Worm (Caenorhabditis elegans) whole organism, young adult: Measurements from ENCODE around the gene clec-215.

Source experiments
- F10E7.11 ChIP-seq: sonication (generic microtip); optimal IDR thresholded peaks from 2 replicates; lab custom pipeline; 2017; ENCODE audit warnings: mild to moderate bottlenecking, missing genetic modification characterization, moderate library complexity, missing compliant biosample characterization
- F22D6.2 ChIP-seq: sonication (generic microtip); optimal IDR thresholded peaks from 2 replicates; lab custom pipeline; 2016; ENCODE audit warnings: mild to moderate bottlenecking, missing genetic modification characterization, missing compliant biosample characterization
- F23B12.7 ChIP-seq: sonication (generic microtip); optimal IDR thresholded peaks from 2 replicates; lab custom pipeline; 2017; ENCODE audit warnings: missing genetic modification characterization, mild to moderate bottlenecking, missing compliant biosample characterization, antibody characterized with exemption, moderate library complexity; ENCODE audit not compliant: insufficient read depth
- F33H1.4 ChIP-seq: fragments of 200-800 bp; sonication (Bioruptor generic); IDR thresholded peaks from 2 replicates; pipeline ENCODE4 v1.3.6; 2022; ENCODE audit warnings: missing genetic modification reagents, missing genetic modification characterization, missing compliant biosample characterization
- F37B4.10 ChIP-seq: fragments of 200-800 bp; sonication (Bioruptor generic); IDR thresholded peaks from 2 replicates; pipeline ENCODE4 v1.3.6; 2022; ENCODE audit warnings: missing genetic modification characterization, missing compliant biosample characterization
- F52B5.7 ChIP-seq: sonication (generic microtip); optimal IDR thresholded peaks from 2 replicates; lab custom pipeline; 2016; ENCODE audit warnings: mild to moderate bottlenecking, missing genetic modification characterization, missing compliant biosample characterization
- F55B11.4 ChIP-seq: sonication (generic microtip); optimal IDR thresholded peaks from 2 replicates; lab custom pipeline; 2016; ENCODE audit warnings: missing compliant biosample characterization, missing genetic modification characterization, borderline replicate concordance; ENCODE audit not compliant: insufficient read depth
- F57A8.1 ChIP-seq: fragments of 200-800 bp; sonication (Bioruptor generic); optimal IDR thresholded peaks from 2 replicates; lab custom pipeline; 2018; ENCODE audit warnings: mild to moderate bottlenecking, missing genetic modification characterization, moderate library complexity, missing compliant biosample characterization
- Y53G8AR.9 ChIP-seq: fragments of 200-800 bp; sonication (Bioruptor generic); conservative IDR thresholded peaks from 2 replicates; pipeline ENCODE4 v1.3.6; 2022; ENCODE audit warnings: missing genetic modification reagents, missing genetic modification characterization, missing compliant biosample characterization
- Y79H2A.3 ChIP-seq: fragments of 200-800 bp; sonication (Bioruptor generic); conservative IDR thresholded peaks from 2 replicates; pipeline ENCODE4 v1.3.6; 2022; ENCODE audit warnings: missing genetic modification reagents, missing genetic modification characterization, missing compliant biosample characterization
- ZK185.1 ChIP-seq: sonication (generic microtip); optimal IDR thresholded peaks from 2 replicates; lab custom pipeline; 2016; ENCODE audit warnings: mild to moderate bottlenecking, missing genetic modification characterization, missing compliant biosample characterization; ENCODE audit not compliant: poor library complexity, severe bottlenecking
- akir-1 ChIP-seq: fragments of 200-800 bp; sonication (Bioruptor generic); optimal IDR thresholded peaks from 2 replicates; lab custom pipeline; 2018; ENCODE audit warnings: mild to moderate bottlenecking, missing genetic modification characterization, moderate library complexity, missing compliant biosample characterization
- ama-1 ChIP-seq, 3 experiments: fragments of 150-350 bp in 1 of 3; sonication (generic microtip) in 2 of 3; optimal IDR thresholded peaks; 2 replicates each; lab custom pipeline; 2014 to 2018; ENCODE audit warnings: missing biosample characterization in 2 of 3, missing genetic modification characterization in 2 of 3, missing genetic modification reagents in 2 of 3
- aptf-3 ChIP-seq: fragments of 200-800 bp; sonication (Bioruptor generic); IDR thresholded peaks from 2 replicates; pipeline ENCODE4 v1.3.6; 2022; ENCODE audit warnings: missing genetic modification characterization, missing compliant biosample characterization
- atf-7 ChIP-seq: sonication (generic microtip); optimal IDR thresholded peaks from 2 replicates; lab custom pipeline; 2017; ENCODE audit warnings: mild to moderate bottlenecking, missing genetic modification characterization, missing compliant biosample characterization
- attf-5 ChIP-seq: fragments of 200-800 bp; sonication (Bioruptor generic); optimal IDR thresholded peaks from 2 replicates; lab custom pipeline; 2018; ENCODE audit warnings: mild to moderate bottlenecking, missing genetic modification characterization, missing compliant biosample characterization
- bed-1 ChIP-seq: fragments of 200-800 bp; sonication (Bioruptor generic); IDR thresholded peaks from 2 replicates; pipeline ENCODE4 v1.3.6; 2022; ENCODE audit warnings: missing genetic modification reagents, missing genetic modification characterization, missing compliant biosample characterization
- ccch-3 ChIP-seq: fragments of 200-800 bp; sonication (Bioruptor generic); optimal IDR thresholded peaks from 2 replicates; lab custom pipeline; 2018; ENCODE audit warnings: mild to moderate bottlenecking, missing genetic modification characterization, missing compliant biosample characterization
- cebp-1 ChIP-seq, 2 experiments: fragments of 200-800 bp in 1 of 2; sonication (Bioruptor generic) in 1 of 2; sonication (generic microtip) in 1 of 2; IDR thresholded peaks in 1 of 2; optimal IDR thresholded peaks in 1 of 2; 2 replicates each; pipeline versions ENCODE4 v1.3.6 to Lab custom; 2017 to 2022; ENCODE audit warnings: missing compliant biosample characterization in 2 of 2, missing genetic modification characterization in 2 of 2, mild to moderate bottlenecking in 1 of 2, missing genetic modification reagents in 1 of 2, moderate library complexity in 1 of 2
- ceh-58 ChIP-seq: fragments of 200-800 bp; sonication (Bioruptor generic); IDR thresholded peaks from 2 replicates; pipeline ENCODE4 v1.3.6; 2022; ENCODE audit warnings: missing genetic modification characterization, missing compliant biosample characterization
- ceh-79 ChIP-seq: sonication (generic microtip); optimal IDR thresholded peaks from 2 replicates; lab custom pipeline; 2017; ENCODE audit warnings: mild to moderate bottlenecking, missing genetic modification characterization, missing compliant biosample characterization
- dox-1 ChIP-seq: fragments of 200-800 bp; sonication (Bioruptor generic); IDR thresholded peaks from 2 replicates; pipeline ENCODE4 v1.3.6; 2022; ENCODE audit warnings: missing genetic modification reagents, missing genetic modification characterization, missing compliant biosample characterization
- dpl-1 ChIP-seq: fragments of 150-350 bp; optimal IDR thresholded peaks from 2 replicates; lab custom pipeline; 2014; ENCODE audit warnings: missing biosample characterization, missing genetic modification reagents, missing genetic modification characterization
- egl-44 ChIP-seq: fragments of 200-800 bp; sonication (Bioruptor generic); IDR thresholded peaks from 2 replicates; pipeline ENCODE4 v1.3.6; 2022; ENCODE audit warnings: missing genetic modification reagents, missing genetic modification characterization, missing compliant biosample characterization
- ets-4 ChIP-seq: fragments of 200-800 bp; sonication (Bioruptor generic); optimal IDR thresholded peaks from 2 replicates; lab custom pipeline; 2018; ENCODE audit warnings: mild to moderate bottlenecking, missing genetic modification characterization, missing compliant biosample characterization
- fkh-3 ChIP-seq: sonication (generic microtip); optimal IDR thresholded peaks from 2 replicates; lab custom pipeline; 2016; ENCODE audit warnings: mild to moderate bottlenecking, missing genetic modification characterization, missing compliant biosample characterization
- him-1 ChIP-seq: sonication (generic microtip); optimal IDR thresholded peaks from 2 replicates; lab custom pipeline; 2016; ENCODE audit warnings: missing genotype, missing genetic modification reagents, missing genetic modification characterization, missing compliant biosample characterization
- hmg-1.2 ChIP-seq: fragments of 200-800 bp; sonication (Bioruptor generic); IDR thresholded peaks from 2 replicates; pipeline ENCODE4 v1.3.6; 2022; ENCODE audit warnings: missing genetic modification reagents, missing genetic modification characterization, missing compliant biosample characterization
- hrde-1 ChIP-seq: sonication (generic microtip); optimal IDR thresholded peaks from 2 replicates; lab custom pipeline; 2016; ENCODE audit warnings: missing genetic modification characterization, mild to moderate bottlenecking, missing compliant biosample characterization, moderate library complexity, missing genotype, missing genetic modification reagents, borderline replicate concordance
- let-526 ChIP-seq: fragments of 200-800 bp; sonication (Bioruptor generic); IDR thresholded peaks from 2 replicates; pipeline ENCODE4 v1.3.6; 2022; ENCODE audit warnings: missing genetic modification reagents, missing genetic modification characterization, missing compliant biosample characterization
- let-607 ChIP-seq, 2 experiments: fragments of 200-800 bp in 1 of 2; sonication (Bioruptor generic) in 1 of 2; sonication (generic microtip) in 1 of 2; optimal IDR thresholded peaks; 2 replicates each; lab custom pipeline; 2016 to 2018; ENCODE audit warnings: mild to moderate bottlenecking in 2 of 2, missing compliant biosample characterization in 2 of 2, missing genetic modification characterization in 2 of 2, moderate library complexity in 2 of 2, missing genotype in 1 of 2
- lin-26 ChIP-seq: fragments of 200-800 bp; sonication (Bioruptor generic); IDR thresholded peaks from 2 replicates; pipeline ENCODE4 v1.3.6; 2022; ENCODE audit warnings: missing genetic modification reagents, missing genetic modification characterization, missing compliant biosample characterization
- lin-54 ChIP-seq: fragments of 200-800 bp; sonication (Bioruptor generic); optimal IDR thresholded peaks from 2 replicates; lab custom pipeline; 2018; ENCODE audit warnings: mild to moderate bottlenecking, missing genetic modification characterization, missing compliant biosample characterization
- madf-10 ChIP-seq: sonication (generic microtip); optimal IDR thresholded peaks from 2 replicates; lab custom pipeline; 2016; ENCODE audit warnings: mild to moderate bottlenecking, missing genetic modification characterization, missing compliant biosample characterization
- madf-3 ChIP-seq: fragments of 200-800 bp; sonication (Bioruptor generic); IDR thresholded peaks from 2 replicates; pipeline ENCODE4 v1.3.6; 2022; ENCODE audit warnings: missing genetic modification reagents, missing genetic modification characterization, missing compliant biosample characterization
- madf-6 ChIP-seq: fragments of 200-800 bp; sonication (Bioruptor generic); IDR thresholded peaks from 2 replicates; pipeline ENCODE4 v1.3.6; 2022; ENCODE audit warnings: missing genetic modification reagents, missing genetic modification characterization, missing compliant biosample characterization
- nhr-120 ChIP-seq: fragments of 200-800 bp; sonication (Bioruptor generic); IDR thresholded peaks from 2 replicates; pipeline ENCODE4 v1.3.6; 2022; ENCODE audit warnings: missing genetic modification characterization, missing compliant biosample characterization
- nhr-90 ChIP-seq: sonication (generic microtip); optimal IDR thresholded peaks from 2 replicates; lab custom pipeline; 2016; ENCODE audit warnings: missing genotype, mild to moderate bottlenecking, missing genetic modification characterization, missing compliant biosample characterization
- repo-1 ChIP-seq: sonication (generic microtip); optimal IDR thresholded peaks from 2 replicates; lab custom pipeline; 2017; ENCODE audit warnings: mild to moderate bottlenecking, missing genetic modification characterization, missing compliant biosample characterization
- sdz-38 ChIP-seq: sonication (generic microtip); optimal IDR thresholded peaks from 2 replicates; lab custom pipeline; 2016; ENCODE audit warnings: missing genotype, missing genetic modification characterization, missing compliant biosample characterization
- sea-2 ChIP-seq: fragments of 200-800 bp; sonication (Bioruptor generic); IDR thresholded peaks from 2 replicates; pipeline ENCODE4 v1.3.6; 2022; ENCODE audit warnings: missing genetic modification characterization, missing compliant biosample characterization
- snpc-1.3 ChIP-seq: sonication (generic microtip); optimal IDR thresholded peaks from 2 replicates; lab custom pipeline; 2017; ENCODE audit warnings: missing genetic modification characterization, mild to moderate bottlenecking, missing compliant biosample characterization, antibody characterized with exemption, moderate library complexity, missing genotype, missing genetic modification reagents; ENCODE audit not compliant: insufficient read depth
- sptf-2 ChIP-seq: fragments of 200-800 bp; sonication (Bioruptor generic); optimal IDR thresholded peaks from 2 replicates; lab custom pipeline; 2018; ENCODE audit warnings: mild to moderate bottlenecking, missing genetic modification characterization, missing compliant biosample characterization
- tbp1 ChIP-seq: fragments of 200-800 bp; sonication (Bioruptor generic); optimal IDR thresholded peaks from 2 replicates; lab custom pipeline; 2018; ENCODE audit warnings: mild to moderate bottlenecking, missing genetic modification characterization, missing compliant biosample characterization
- tbx-9 ChIP-seq: sonication (generic microtip); optimal IDR thresholded peaks from 2 replicates; lab custom pipeline; 2016; ENCODE audit warnings: borderline replicate concordance, missing genetic modification characterization, inconsistent platforms, missing compliant biosample characterization
- ztf-22 ChIP-seq: fragments of 200-800 bp; sonication (Bioruptor generic); optimal IDR thresholded peaks from 2 replicates; lab custom pipeline; 2018; ENCODE audit warnings: mild to moderate bottlenecking, missing genetic modification characterization, moderate library complexity, missing compliant biosample characterization
- ztf-26 ChIP-seq: sonication (generic microtip); optimal IDR thresholded peaks from 2 replicates; lab custom pipeline; 2017; ENCODE audit warnings: missing genetic modification characterization, missing compliant biosample characterization
- ztf-28 ChIP-seq: fragments of 200-800 bp; sonication (Bioruptor generic); IDR thresholded peaks from 2 replicates; pipeline ENCODE4 v1.3.6; 2022; ENCODE audit warnings: missing genetic modification reagents, missing genetic modification characterization, missing compliant biosample characterization

clec-215 gene

DNA sequence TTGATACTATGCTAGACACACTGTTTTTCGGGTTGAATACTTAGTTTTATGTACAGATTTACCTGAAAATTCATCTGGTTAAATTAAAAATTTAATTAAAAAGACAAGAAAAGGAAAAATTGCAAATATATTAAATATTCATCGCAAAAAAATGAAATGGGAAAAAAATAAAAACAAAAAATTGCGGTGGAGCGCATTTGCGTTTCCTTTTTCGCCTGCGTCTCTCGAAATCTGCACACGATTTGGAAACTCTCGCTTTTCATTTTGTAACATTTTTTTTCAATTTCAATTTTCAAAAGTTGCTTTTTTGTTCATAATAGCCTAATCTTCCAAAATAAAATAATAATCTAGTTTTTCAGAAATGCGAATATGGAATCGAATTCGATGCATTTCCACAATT, 24.5 kb upstream of the clec-215 start, which contains the start of the genes F19F10.11 and C50E3.5 (continued):
- no peak for TF ChIP-seq fkh-3 (tag; lab: Kevin White, UChicago)
- no peak for TF ChIP-seq hrde-1 (tag; lab: Kevin White, UChicago)
- no peak for TF ChIP-seq lin-26 (GFP tag; lab: Robert Waterston, UW)
- TF ChIP-seq ccch-3, result no peak
- TF ChIP-seq let-526 (GFP tag; lab: Robert Waterston, UW), result no peak
- no peak for TF ChIP-seq sdz-38 (tag; lab: Kevin White, UChicago)
- no peak for TF ChIP-seq sea-2
- TF ChIP-seq aptf-3 (GFP tag; lab: Robert Waterston, UW), result no peak
- no peak for TF ChIP-seq ztf-26 (tag; lab: Kevin White, UChicago)
- no peak for TF ChIP-seq atf-7 (tag; lab: Kevin White, UChicago)
- TF ChIP-seq tbx-9 (tag; lab: Kevin White, UChicago), result no peak
- no peak for TF ChIP-seq ceh-79 (tag; lab: Kevin White, UChicago)
- TF ChIP-seq let-607 (tag; optimal IDR thresholded peaks at IDR 0.05; lab: Kevin White, UChicago), result no peak
- TF ChIP-seq F22D6.2 (tag; lab: Kevin White, UChicago), result no peak
- TF ChIP-seq ceh-58 (GFP tag; lab: Robert Waterston, UW), result no peak
- no peak for TF ChIP-seq madf-10 (tag; lab: Kevin White, UChicago)
- no peak for TF ChIP-seq ets-4 (GFP tag; lab: Kevin White, UChicago)
- no peak for TF ChIP-seq F10E7.11 (tag; lab: Kevin White, UChicago)
- TF ChIP-seq nhr-90, result no peak
- no peak for TF ChIP-seq F55B11.4 (tag; lab: Kevin White, UChicago)
- no peak for TF ChIP-seq ztf-28 (GFP tag; lab: Robert Waterston, UW)
- TF ChIP-seq Y79H2A.3 (GFP tag; lab: Robert Waterston, UW), result no peak
- TF ChIP-seq Y53G8AR.9 (GFP tag; lab: Robert Waterston, UW), result no peak
- TF ChIP-seq him-1 (tag; lab: Kevin White, UChicago), result no peak
- 0 out of 2 replicates have a peak, but pooled peaks have one; percentile 27 for TF ChIP-seq dox-1 (GFP tag; lab: Robert Waterston, UW)
- peak; percentile 45 for TF ChIP-seq F23B12.7
- TF ChIP-seq ama-1 (optimal IDR thresholded peaks at IDR 0.05; lab: Kevin White, UChicago), result no peak
- no peak for TF ChIP-seq ama-1 (GFP tag; optimal IDR thresholded peaks at IDR 0.05; lab: Kevin White, UChicago)
- TF ChIP-seq nhr-120 (GFP tag; lab: Robert Waterston, UW), result no peak
- peak; percentile 60 for TF ChIP-seq snpc-1.3 (tag; lab: Kevin White, UChicago)
- no peak for TF ChIP-seq sptf-2
- peak; percentile 91 for TF ChIP-seq attf-5 (GFP tag; lab: Kevin White, UChicago)
- no peak for TF ChIP-seq ztf-22
- peak; percentile 98 for TF ChIP-seq hmg-1.2 (GFP tag; lab: Robert Waterston, UW)
- TF ChIP-seq bed-1, result no peak
- peak; percentile 60 for TF ChIP-seq madf-6 (GFP tag; lab: Robert Waterston, UW)
- no peak for TF ChIP-seq tbp1 (GFP tag; lab: Kevin White, UChicago)
- no peak for TF ChIP-seq F52B5.7 (tag; lab: Kevin White, UChicago)
- no peak for TF ChIP-seq F57A8.1 (GFP tag; lab: Kevin White, UChicago)
- no peak for TF ChIP-seq ZK185.1 (tag; lab: Kevin White, UChicago)
- TF ChIP-seq egl-44 (GFP tag; lab: Robert Waterston, UW), result no peak
- no peak for TF ChIP-seq repo-1 (tag; lab: Kevin White, UChicago)
- TF ChIP-seq madf-3, result no peak
- no peak for TF ChIP-seq akir-1
- TF ChIP-seq lin-54 (GFP tag; lab: Kevin White, UChicago), result peak; percentile 30
- no peak for TF ChIP-seq F33H1.4 (GFP tag; lab: Robert Waterston, UW)
- TF ChIP-seq dpl-1 (GFP tag; lab: Kevin White, UChicago), result no peak
- no peak for TF ChIP-seq F37B4.10 (GFP tag; lab: Robert Waterston, UW)
- TF ChIP-seq cebp-1 (GFP tag; IDR thresholded peaks at IDR 0.05; lab: Robert Waterston, UW), result no peak
- TF ChIP-seq cebp-1 (tag; optimal IDR thresholded peaks at IDR 0.05; lab: Kevin White, UChicago), result no peak
